Worm (Caenorhabditis elegans): Measurements from ENCODE around the gene nos-3.

nos-3 gene

ce11 chrII:9786215-9786614 lies 40.1 kb downstream of the nos-3 start:
- TF ChIP-seq nhr-11 (tag; optimal IDR thresholded peaks at IDR 0.05), result no peak
- peak; percentile 14 for TF ChIP-seq nhr-25 (tag; optimal IDR thresholded peaks at IDR 0.05; ENCODE audit: borderline replicate concordance, insufficient read depth)

- TF ChIP-seq snpc-4 (tag; optimal IDR thresholded peaks at IDR 0.05) (peak; percentile 83), mdl-1 (tag; optimal IDR thresholded peaks at IDR 0.05) (peak in 1 of 2 experiments; percentile 22), madf-9 (GFP tag; conservative IDR thresholded peaks at IDR 0.05) (no peak), ZK546.5 (tag; optimal IDR thresholded peaks at IDR 0.05) (no peak), nhr-11 (tag; optimal IDR thresholded peaks at IDR 0.05) (peak; percentile 80), mdt-29 (GFP tag; IDR thresholded peaks at IDR 0.05) (no peak), nhr-48 (tag; optimal IDR thresholded peaks at IDR 0.05) (peak; percentile 29), nhr-102 (tag; optimal IDR thresholded peaks at IDR 0.05) (peak; percentile 68), unc-62 (GFP tag; optimal IDR thresholded peaks at IDR 0.05 in 1 of 2) (peak in 1 of 2 experiments; percentile 91), unc-62 (tag; optimal IDR thresholded peaks at IDR 0.05) (no peak), lin-15B (tag; optimal IDR thresholded peaks at IDR 0.05) (no peak), nhr-77 (tag; optimal IDR thresholded peaks at IDR 0.05) (peak; percentile 15), hif-1 (tag; optimal IDR thresholded peaks at IDR 0.05) (no peak), daf-19 (GFP tag; conservative IDR thresholded peaks at IDR 0.05) (no peak), Y48G9A.11 (GFP tag; IDR thresholded peaks at IDR 0.05) (0 out of 2 replicates have a peak, but pooled peaks have one; percentile 23), ctbp-1 (GFP tag; IDR thresholded peaks at IDR 0.05) (no peak), F44E2.7 (GFP tag; IDR thresholded peaks at IDR 0.05) (no peak), ceh-44 (GFP tag; IDR thresholded peaks at IDR 0.05) (no peak), D1046.2 (GFP tag; IDR thresholded peaks at IDR 0.05) (no peak), mep-1 (tag; optimal IDR thresholded peaks at IDR 0.05) (peak; percentile 58), nhr-10 (tag; optimal IDR thresholded peaks at IDR 0.05) (peak; percentile 57), pha-4 (GFP tag; IDR thresholded peaks at IDR 0.05) (0 out of 2 replicates have a peak, but pooled peaks have one; percentile 13), pha-4 (tag; optimal IDR thresholded peaks at IDR 0.05) (peak; percentile 34), lin-13 (GFP tag; optimal IDR thresholded peaks at IDR 0.05) (peak; percentile 5), saeg-2 (GFP tag; IDR thresholded peaks at IDR 0.05) (no peak), hlh-11 (tag; optimal IDR thresholded peaks at IDR 0.05) (peak; percentile 85), dve-1 (tag; optimal IDR thresholded peaks at IDR 0.05; ENCODE audit: insufficient read depth) (peak; percentile 77), Y75B8A.6 (GFP tag; IDR thresholded peaks at IDR 0.05) (no peak), egl-27 (tag; optimal IDR thresholded peaks at IDR 0.05) (no peak), tra-1 (GFP tag; IDR thresholded peaks at IDR 0.05) (peak; percentile 27; the same call in 1 of the 2 replicates), nhr-25 (tag; optimal IDR thresholded peaks at IDR 0.05; ENCODE audit: borderline replicate concordance, insufficient read depth) (peak; percentile 33), pqm-1 (tag; optimal IDR thresholded peaks at IDR 0.05) (peak; percentile 46), hlh-30 (tag; optimal IDR thresholded peaks at IDR 0.05; ENCODE audit: insufficient read depth) (peak; percentile 24), ceh-28 (tag; optimal IDR thresholded peaks at IDR 0.05) (no peak), spr-1 (tag; optimal IDR thresholded peaks at IDR 0.05) (no peak), ceh-20 (GFP tag; IDR thresholded peaks at IDR 0.05) (no peak; the same call in 1 of the 2 replicates), php-3 (GFP tag; IDR thresholded peaks at IDR 0.05) (peak; percentile 64), daf-16 (GFP tag; optimal IDR thresholded peaks at IDR 0.05) (no peak), daf-16 (tag; optimal IDR thresholded peaks at IDR 0.05) (peak; percentile 28), daf-8 (GFP tag; IDR thresholded peaks at IDR 0.05) (no peak), ztf-11 (tag; optimal IDR thresholded peaks at IDR 0.05) (no peak), nhr-28 (tag; optimal IDR thresholded peaks at IDR 0.05) (peak; percentile 86), T20F7.1 (GFP tag; optimal IDR thresholded peaks at IDR 0.05) (peak; percentile 16), nhr-76 (tag; optimal IDR thresholded peaks at IDR 0.05) (no peak), dmd-6 (GFP tag; IDR thresholded peaks at IDR 0.05) (peak; percentile 87), lsy-2 (tag; optimal IDR thresholded peaks at IDR 0.05) (peak; percentile 22 to 50)
Observed at ce11 chrII:9787395-9788152, 41.5 kb downstream of the nos-3 start, which contains the start of gene cyp-13A2. TSS of gene cyp-13A2 (minus strand) at chrII:9787629.
